Fruit fly (Drosophila melanogaster) whole organism, embryonic: Measurements from ENCODE around the gene NaPi-III.
A peak's percentile ranks its signal among the peaks of the same experiment; 100 is the strongest.

Experiments
- Abd-B ChIP-seq: fragments of 200-800 bp; sonication (Bioruptor generic); optimal IDR thresholded peaks from 2 replicates; lab custom pipeline; 2018; ENCODE audit warnings: missing biosample characterization, mild to moderate bottlenecking, missing genetic modification characterization, moderate library complexity
- Ada2b ChIP-seq: fragments of 200-800 bp; sonication (Bioruptor generic); IDR thresholded peaks from 2 replicates; pipeline ENCODE4 v1.3.6; 2022; ENCODE audit warnings: missing biosample characterization, missing genetic modification characterization
- Atf6 ChIP-seq: fragments of 200-800 bp; sonication (Bioruptor generic); IDR thresholded peaks from 2 replicates; pipeline ENCODE4 v1.3.6; 2022; ENCODE audit warnings: missing biosample characterization, missing genetic modification characterization
- B-H2 ChIP-seq: fragments of 200-800 bp; sonication (Bioruptor generic); optimal IDR thresholded peaks from 2 replicates; lab custom pipeline; 2018; ENCODE audit warnings: missing biosample characterization, mild to moderate bottlenecking, missing genetic modification characterization
- CG10147 ChIP-seq: fragments of 200-800 bp; sonication (Bioruptor generic); optimal IDR thresholded peaks from 2 replicates; lab custom pipeline; 2019; ENCODE audit warnings: missing biosample characterization, mild to moderate bottlenecking, missing genetic modification characterization, moderate library complexity
- CG10543 ChIP-seq: fragments of 200-800 bp; sonication (Bioruptor generic); optimal IDR thresholded peaks from 3 replicates; lab custom pipeline; 2017; ENCODE audit warnings: missing biosample characterization, mild to moderate bottlenecking, missing genetic modification characterization, moderate library complexity
- CG10565 ChIP-seq: fragments of 200-800 bp; sonication (Bioruptor generic); optimal IDR thresholded peaks from 3 replicates; lab custom pipeline; 2016; ENCODE audit warnings: missing biosample characterization, mild to moderate bottlenecking, missing genetic modification characterization
- CG15696 ChIP-seq: fragments of 200-800 bp; sonication (Bioruptor generic); optimal IDR thresholded peaks from 2 replicates; lab custom pipeline; 2019; ENCODE audit warnings: missing biosample characterization, mild to moderate bottlenecking, missing genetic modification characterization, moderate library complexity
- CG17385 ChIP-seq: fragments of 200-800 bp; sonication (Bioruptor generic); optimal IDR thresholded peaks from 3 replicates; lab custom pipeline; 2018; ENCODE audit warnings: missing biosample characterization, mild to moderate bottlenecking, missing genetic modification characterization
- CG17568 ChIP-seq: fragments of 200-800 bp; sonication (Bioruptor generic); optimal IDR thresholded peaks from 2 replicates; lab custom pipeline; 2018; ENCODE audit warnings: missing biosample characterization, mild to moderate bottlenecking, missing genetic modification characterization, moderate library complexity
- CG18262 ChIP-seq: fragments of 200-800 bp; optimal IDR thresholded peaks from 3 replicates; lab custom pipeline; 2019; ENCODE audit warnings: missing biosample characterization, mild to moderate bottlenecking, missing genetic modification characterization, moderate library complexity
- CG2712 ChIP-seq: fragments of 200-800 bp; optimal IDR thresholded peaks from 3 replicates; lab custom pipeline; 2019; ENCODE audit warnings: missing biosample characterization, mild to moderate bottlenecking, missing genetic modification characterization, moderate library complexity
- CG6272 ChIP-seq: fragments of 200-800 bp; sonication (Bioruptor generic); IDR thresholded peaks from 2 replicates; pipeline ENCODE4 v1.3.6; 2022; ENCODE audit warnings: missing biosample characterization, missing genetic modification characterization
- CG6765 ChIP-seq: fragments of 200-800 bp; sonication (Bioruptor generic); optimal IDR thresholded peaks from 3 replicates; lab custom pipeline; 2017; ENCODE audit warnings: missing biosample characterization, mild to moderate bottlenecking, missing genetic modification characterization
- CG6813 ChIP-seq: fragments of 200-800 bp; sonication (Bioruptor generic); optimal IDR thresholded peaks from 2 replicates; lab custom pipeline; 2017; ENCODE audit warnings: missing biosample characterization, missing genetic modification characterization, mild to moderate bottlenecking, moderate library complexity, missing genetic modification reagents
- CG7786 ChIP-seq: fragments of 200-800 bp; sonication (Bioruptor generic); optimal IDR thresholded peaks from 2 replicates; lab custom pipeline; 2016; ENCODE audit warnings: missing biosample characterization, missing genetic modification characterization
- CG7839 ChIP-seq: fragments of 200-800 bp; sonication (Bioruptor generic); optimal IDR thresholded peaks from 3 replicates; lab custom pipeline; 2018; ENCODE audit warnings: missing biosample characterization, mild to moderate bottlenecking, missing genetic modification characterization, moderate library complexity
- CG8944 ChIP-seq: fragments of 200-800 bp; sonication (Bioruptor generic); optimal IDR thresholded peaks from 3 replicates; lab custom pipeline; 2016; ENCODE audit warnings: missing biosample characterization, missing genetic modification characterization
- CG9215 ChIP-seq: fragments of 200-800 bp; sonication (Bioruptor generic); IDR thresholded peaks from 2 replicates; pipeline ENCODE4 v1.3.6; 2022; ENCODE audit warnings: missing biosample characterization, missing genetic modification characterization
- CG9437 ChIP-seq: fragments of 200-800 bp; sonication (Bioruptor generic); optimal IDR thresholded peaks from 2 replicates; lab custom pipeline; 2018; ENCODE audit warnings: missing biosample characterization, mild to moderate bottlenecking, missing genetic modification characterization
- D ChIP-seq, 2 experiments: fragments of 200-800 bp in 1 of 2; fragments of >200 bp in 1 of 2; sonication (Bioruptor generic) in 1 of 2; optimal IDR thresholded peaks; 2 replicates in 1 of 2; 3 replicates in 1 of 2; lab custom pipeline; 2017; ENCODE audit warnings: mild to moderate bottlenecking in 1 of 2, missing biosample characterization in 1 of 2, missing genetic modification characterization in 1 of 2, missing genetic modification reagents in 1 of 2
- Dad ChIP-seq: fragments of 200-800 bp; sonication (Bioruptor generic); optimal IDR thresholded peaks from 3 replicates; lab custom pipeline; 2016; ENCODE audit warnings: missing biosample characterization, missing genetic modification characterization
- Dbx ChIP-seq: fragments of 200-800 bp; sonication (Bioruptor generic); IDR thresholded peaks from 3 replicates; pipeline ENCODE4 v1.3.6; 2022; ENCODE audit warnings: missing biosample characterization, missing genetic modification characterization
- Dp ChIP-seq: fragments of 200-800 bp; sonication (Bioruptor generic); optimal IDR thresholded peaks from 2 replicates; lab custom pipeline; 2018; ENCODE audit warnings: missing biosample characterization, mild to moderate bottlenecking, missing genetic modification characterization, moderate library complexity
- Elba2 ChIP-seq: fragments of 200-800 bp; sonication (Bioruptor generic); optimal IDR thresholded peaks from 3 replicates; lab custom pipeline; 2016; ENCODE audit warnings: missing biosample characterization, missing genetic modification characterization
- Ets65A ChIP-seq: fragments of 200-800 bp; sonication (Bioruptor generic); peaks from one replicate; lab custom pipeline; 2016; ENCODE audit warnings: missing biosample characterization, missing genetic modification characterization
- Ets97D ChIP-seq: fragments of 200-800 bp; sonication (Bioruptor generic); optimal IDR thresholded peaks from 3 replicates; lab custom pipeline; 2016; ENCODE audit warnings: missing biosample characterization, missing genetic modification characterization
- H15 ChIP-seq: fragments of 200-800 bp; sonication (Bioruptor generic); IDR thresholded peaks from 3 replicates; pipeline ENCODE4 v1.3.6; 2022; ENCODE audit warnings: missing biosample characterization, missing genetic modification characterization
- HLH4C ChIP-seq: fragments of 200-800 bp; sonication (Bioruptor generic); IDR thresholded peaks from 3 replicates; pipeline ENCODE4 v1.3.6; 2022; ENCODE audit warnings: missing biosample characterization, missing genetic modification characterization; ENCODE audit not compliant: partially characterized antibody
- Hand ChIP-seq: fragments of 200-800 bp; sonication (Bioruptor generic); optimal IDR thresholded peaks from 2 replicates; lab custom pipeline; 2017; ENCODE audit warnings: mild to moderate bottlenecking, missing biosample characterization, missing genetic modification reagents, missing genetic modification characterization
- Lim3 ChIP-seq: fragments of 200-800 bp; sonication (Bioruptor generic); IDR thresholded peaks from 2 replicates; pipeline ENCODE4 v1.3.6; 2022; ENCODE audit warnings: missing biosample characterization, missing genetic modification characterization
- Six4 ChIP-seq: fragments of 200-800 bp; sonication (Bioruptor generic); optimal IDR thresholded peaks from 2 replicates; lab custom pipeline; 2016; ENCODE audit warnings: missing biosample characterization, missing genetic modification characterization
- Stat92E ChIP-seq, 3 experiments: fragments of >200 bp in 2 of 3; fragments of 200-800 bp in 1 of 3; sonication (Bioruptor generic) in 1 of 3; optimal IDR thresholded peaks; 2 replicates each; lab custom pipeline; 2017 to 2019; ENCODE audit warnings: missing biosample characterization in 3 of 3, missing genetic modification characterization in 3 of 3, mild to moderate bottlenecking in 1 of 3, moderate library complexity in 1 of 3
- YL-1 ChIP-seq: fragments of 200-800 bp; sonication (Bioruptor generic); optimal IDR thresholded peaks from 3 replicates; lab custom pipeline; 2017; ENCODE audit warnings: missing biosample characterization, mild to moderate bottlenecking, missing genetic modification characterization
- chn ChIP-seq: fragments of 200-800 bp; sonication (Bioruptor generic); optimal IDR thresholded peaks from 2 replicates; lab custom pipeline; 2016; ENCODE audit warnings: missing biosample characterization, missing genetic modification characterization
- danr ChIP-seq: fragments of 200-800 bp; sonication (Bioruptor generic); IDR thresholded peaks from 2 replicates; pipeline ENCODE4 v1.3.6; 2022; ENCODE audit warnings: missing biosample characterization, missing genetic modification characterization
- dmrt11E ChIP-seq: fragments of 200-800 bp; sonication (Bioruptor generic); optimal IDR thresholded peaks from 3 replicates; lab custom pipeline; 2018; ENCODE audit warnings: missing biosample characterization, mild to moderate bottlenecking, missing genetic modification characterization, moderate library complexity
- fd64A ChIP-seq: fragments of 200-800 bp; sonication (Bioruptor generic); optimal IDR thresholded peaks from 3 replicates; lab custom pipeline; 2018; ENCODE audit warnings: missing biosample characterization, mild to moderate bottlenecking, missing genetic modification characterization
- fu2 ChIP-seq: fragments of 200-800 bp; sonication (Bioruptor generic); optimal IDR thresholded peaks from 2 replicates; lab custom pipeline; 2016; ENCODE audit warnings: missing biosample characterization, missing genetic modification characterization
- gro ChIP-seq: fragments of 200-800 bp; sonication (Bioruptor generic); optimal IDR thresholded peaks from 2 replicates; lab custom pipeline; 2016; ENCODE audit warnings: missing biosample characterization, missing genetic modification characterization
- gsb-n ChIP-seq: fragments of 200-800 bp; sonication (Bioruptor generic); optimal IDR thresholded peaks from 3 replicates; lab custom pipeline; 2018; ENCODE audit warnings: missing biosample characterization, mild to moderate bottlenecking, missing genetic modification characterization
- her ChIP-seq: fragments of 200-800 bp; sonication (Bioruptor generic); optimal IDR thresholded peaks from 2 replicates; lab custom pipeline; 2016; ENCODE audit warnings: missing biosample characterization, missing genetic modification characterization
- mam ChIP-seq: fragments of 200-800 bp; sonication (Bioruptor generic); optimal IDR thresholded peaks from 3 replicates; lab custom pipeline; 2016; ENCODE audit warnings: missing biosample characterization, missing genetic modification characterization
- nmo ChIP-seq: fragments of 200-800 bp; sonication (Bioruptor generic); optimal IDR thresholded peaks from 2 replicates; lab custom pipeline; 2018; ENCODE audit warnings: missing biosample characterization, mild to moderate bottlenecking, missing genetic modification characterization, moderate library complexity
- sc ChIP-seq, 3 experiments: fragments of >200 bp in 2 of 3; fragments of 200-800 bp in 1 of 3; sonication (Bioruptor generic) in 1 of 3; optimal IDR thresholded peaks; 2 replicates in 2 of 3; 3 replicates in 1 of 3; lab custom pipeline; 2017; ENCODE audit warnings: mild to moderate bottlenecking in 1 of 3, missing biosample characterization in 1 of 3, missing genetic modification characterization in 1 of 3, missing genetic modification reagents in 1 of 3
- scrt ChIP-seq: fragments of 200-800 bp; sonication (Bioruptor generic); optimal IDR thresholded peaks from 2 replicates; lab custom pipeline; 2018; ENCODE audit warnings: missing biosample characterization, mild to moderate bottlenecking, missing genetic modification characterization, moderate library complexity
- slp2 ChIP-seq: fragments of 200-800 bp; sonication (Bioruptor generic); optimal IDR thresholded peaks from 2 replicates; lab custom pipeline; 2016; ENCODE audit warnings: missing biosample characterization, missing genetic modification characterization
- vvl ChIP-seq: fragments of 200-800 bp; sonication (Bioruptor generic); IDR thresholded peaks from 2 replicates; pipeline ENCODE4 v1.3.6; 2022; ENCODE audit warnings: missing biosample characterization, missing genetic modification characterization
- yki ChIP-seq: fragments of >200 bp; optimal IDR thresholded peaks from 3 replicates; lab custom pipeline; 2018

NaPi-III gene

DNA sequence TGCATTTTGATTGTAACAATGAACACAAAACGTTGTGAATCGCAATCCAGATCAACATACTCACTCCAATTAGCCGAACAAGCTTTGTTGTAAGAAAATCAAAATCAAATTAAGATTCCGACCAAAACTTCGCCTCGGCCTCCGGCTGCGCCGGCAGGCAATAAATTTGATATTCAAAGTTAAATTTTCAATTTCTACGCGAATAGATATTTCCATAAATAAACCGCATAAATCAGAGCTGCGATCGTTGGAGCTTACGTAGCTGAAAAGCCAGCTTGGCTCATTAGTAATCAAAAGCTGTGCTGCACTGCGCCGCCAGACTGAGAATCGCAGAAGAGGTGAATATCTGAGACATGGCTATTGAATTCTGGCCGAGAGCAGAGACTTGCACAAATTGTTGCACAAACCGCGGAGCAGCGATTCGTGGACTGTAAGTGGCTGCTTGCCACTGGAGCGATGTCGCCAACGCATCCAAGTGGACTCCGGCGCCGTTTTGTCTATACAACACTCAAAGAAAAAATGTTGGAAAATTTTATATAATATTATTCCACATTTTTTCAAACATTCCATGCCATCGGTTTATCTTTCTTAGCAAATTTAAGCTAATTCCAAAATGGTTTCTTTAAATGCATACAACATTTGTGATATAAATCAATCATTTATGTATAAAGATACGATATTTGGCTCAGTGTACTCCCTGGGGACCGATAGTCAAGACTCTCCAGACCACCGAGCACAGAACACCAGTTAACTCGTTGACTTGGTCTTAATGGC lies 25.5 kb downstream of the NaPi-III start (continued):
- TF ChIP-seq Atf6 (GFP tag; lab: Robert Waterston, UW) (no peak), Stat92E (GFP tag; optimal IDR thresholded peaks at IDR 0.05; lab: Kevin White, UChicago) (no peak), vvl (peak; percentile 87), chn (GFP tag; lab: Kevin White, UChicago) (no peak), fu2 (GFP tag; lab: Kevin White, UChicago) (no peak), CG17385 (GFP tag; lab: Kevin White, UChicago) (peak; percentile 29), Ada2b (GFP tag; lab: Robert Waterston, UW) (0 out of 2 replicates have a peak, but pooled peaks have one; percentile 21), CG17568 (GFP tag; lab: Kevin White, UChicago) (no peak), CG10565 (GFP tag; lab: Kevin White, UChicago) (no peak), CG7786 (GFP tag; lab: Kevin White, UChicago) (no peak), CG10543 (GFP tag; lab: Kevin White, UChicago) (no peak), B-H2 (GFP tag; lab: Kevin White, UChicago) (no peak), her (no peak), scrt (GFP tag; lab: Kevin White, UChicago) (no peak), CG6813 (GFP tag; lab: Kevin White, UChicago) (peak; percentile 29), gro (GFP tag; lab: Kevin White, UChicago) (no peak), HLH4C (GFP tag; lab: Robert Waterston, UW) (no peak), CG9437 (GFP tag; lab: Kevin White, UChicago) (peak; percentile 35), Dp (no peak), yki (lab: Kevin White, UChicago) (no peak), CG6272 (GFP tag; lab: Robert Waterston, UW) (no peak), Elba2 (GFP tag; lab: Kevin White, UChicago) (no peak), mam (GFP tag; lab: Kevin White, UChicago) (no peak), Lim3 (no peak), danr (GFP tag; lab: Robert Waterston, UW) (no peak), CG6765 (GFP tag; lab: Kevin White, UChicago) (no peak), Six4 (GFP tag; lab: Kevin White, UChicago) (no peak), Abd-B (GFP tag; lab: Kevin White, UChicago) (peak; percentile 6), CG2712 (peak; percentile 70), Ets97D (GFP tag; lab: Kevin White, UChicago) (no peak), sc (optimal IDR thresholded peaks at IDR 0.05; lab: Kevin White, UChicago) (no peak), sc (GFP tag; optimal IDR thresholded peaks at IDR 0.05; lab: Kevin White, UChicago) (peak; percentile 41), nmo (GFP tag; lab: Kevin White, UChicago) (peak; percentile 40), Dbx (GFP tag; lab: Robert Waterston, UW) (no peak), CG10147 (peak; percentile 32), CG7839 (tag; lab: Kevin White, UChicago) (peak; percentile 45), CG8944 (GFP tag; lab: Kevin White, UChicago) (no peak), YL-1 (GFP tag; lab: Kevin White, UChicago) (no peak), Ets65A (GFP tag; lab: Kevin White, UChicago) (no peak), fd64A (no peak), Dad (GFP tag; lab: Kevin White, UChicago) (no peak), CG9215 (no peak), H15 (GFP tag; lab: Robert Waterston, UW) (no peak), D (optimal IDR thresholded peaks at IDR 0.05; lab: Kevin White, UChicago) (no peak), D (GFP tag; optimal IDR thresholded peaks at IDR 0.05; lab: Kevin White, UChicago) (peak; percentile 48), slp2 (no peak), CG15696 (tag; lab: Kevin White, UChicago) (no peak), CG18262 (peak; percentile 70), gsb-n (tag; lab: Kevin White, UChicago) (peak; percentile 53), Hand (GFP tag; lab: Kevin White, UChicago) (no peak), dmrt11E (peak; percentile 24)
